Worm (Caenorhabditis elegans) whole organism, L3 larva: ENCODE measurements around the gene C16C10.9.

Source experiments
- R02D3.7 ChIP-seq: fragments of 150-350 bp; optimal IDR thresholded peaks from 2 replicates; lab custom pipeline; 2014; ENCODE audit warnings: missing biosample characterization, missing genetic modification characterization
- ZK546.5 ChIP-seq: sonication (generic microtip); optimal IDR thresholded peaks from 2 replicates; lab custom pipeline; 2017; ENCODE audit warnings: missing biosample characterization, missing genetic modification characterization
- aly-2 ChIP-seq: fragments of 150-350 bp; optimal IDR thresholded peaks from 2 replicates; lab custom pipeline; 2014; ENCODE audit warnings: missing biosample characterization, missing genetic modification characterization
- ama-1 ChIP-seq: fragments of 150-350 bp; optimal IDR thresholded peaks from 2 replicates; lab custom pipeline; 2018
- ceh-16 ChIP-seq: sonication (generic microtip); optimal IDR thresholded peaks from 2 replicates; lab custom pipeline; 2017; ENCODE audit warnings: missing biosample characterization, missing genetic modification characterization
- ceh-28 ChIP-seq: fragments of 150-350 bp; optimal IDR thresholded peaks from 2 replicates; lab custom pipeline; 2014; ENCODE audit warnings: missing biosample characterization, missing genetic modification reagents, missing genetic modification characterization
- ceh-82 ChIP-seq: fragments of 150-350 bp; optimal IDR thresholded peaks from 2 replicates; lab custom pipeline; 2014; ENCODE audit warnings: missing biosample characterization, missing genetic modification characterization
- ceh-9 ChIP-seq: sonication (generic microtip); optimal IDR thresholded peaks from 2 replicates; lab custom pipeline; 2018; ENCODE audit warnings: missing biosample characterization, missing genetic modification characterization
- daf-12 ChIP-seq: fragments of 150-350 bp; optimal IDR thresholded peaks from 2 replicates; lab custom pipeline; 2014; ENCODE audit warnings: missing biosample characterization, missing genetic modification reagents, missing genetic modification characterization
- egl-27 ChIP-seq: sonication (generic microtip); optimal IDR thresholded peaks from 4 replicates; lab custom pipeline; 2017; ENCODE audit warnings: missing biosample characterization, missing genetic modification reagents, missing genetic modification characterization
- egl-5 ChIP-seq: fragments of 150-350 bp; optimal IDR thresholded peaks from 2 replicates; lab custom pipeline; 2017; ENCODE audit warnings: missing biosample characterization, missing genetic modification reagents, missing genetic modification characterization, inconsistent platforms
- elt-1 ChIP-seq: fragments of 150-350 bp; optimal IDR thresholded peaks from 2 replicates; lab custom pipeline; 2014; ENCODE audit warnings: missing biosample characterization, missing genetic modification characterization
- elt-2 ChIP-seq: sonication (generic microtip); optimal IDR thresholded peaks from 2 replicates; lab custom pipeline; 2016; ENCODE audit warnings: missing genetic modification reagents, mild to moderate bottlenecking, missing genetic modification characterization, missing compliant biosample characterization
- elt-3 ChIP-seq, 3 experiments: fragments of 150-350 bp in 1 of 3; sonication (generic microtip) in 2 of 3; optimal IDR thresholded peaks; 2 replicates in 2 of 3; 4 replicates in 1 of 3; lab custom pipeline; 2014 to 2017; ENCODE audit warnings: missing biosample characterization in 3 of 3, missing genetic modification characterization in 3 of 3
- eor-1 ChIP-seq, 2 experiments: fragments of 150-350 bp; optimal IDR thresholded peaks; 2 replicates each; lab custom pipeline; 2014 to 2018; ENCODE audit warnings: missing biosample characterization in 2 of 2, missing genetic modification characterization in 2 of 2
- fkh-10 ChIP-seq: sonication (generic microtip); optimal IDR thresholded peaks from 2 replicates; lab custom pipeline; 2017; ENCODE audit warnings: missing biosample characterization, missing genetic modification reagents, missing genetic modification characterization
- fkh-2 ChIP-seq: fragments of 150-350 bp; optimal IDR thresholded peaks from 2 replicates; lab custom pipeline; 2014; ENCODE audit warnings: missing biosample characterization, missing genetic modification reagents, missing genetic modification characterization
- fos-1 ChIP-seq: fragments of 150-350 bp; optimal IDR thresholded peaks from 2 replicates; lab custom pipeline; 2014; ENCODE audit warnings: missing biosample characterization, missing genetic modification characterization
- hmg-11 ChIP-seq: sonication (generic microtip); optimal IDR thresholded peaks from 2 replicates; lab custom pipeline; 2016; ENCODE audit warnings: missing genetic modification characterization, missing compliant biosample characterization
- jun-1 ChIP-seq: fragments of 150-350 bp; optimal IDR thresholded peaks from 2 replicates; lab custom pipeline; 2014; ENCODE audit warnings: missing biosample characterization, missing genetic modification reagents, missing genetic modification characterization
- lin-15B ChIP-seq: fragments of 150-350 bp; optimal IDR thresholded peaks from 2 replicates; lab custom pipeline; 2014; ENCODE audit warnings: missing biosample characterization, missing genetic modification characterization
- lin-39 ChIP-seq: fragments of 150-350 bp; optimal IDR thresholded peaks from 2 replicates; lab custom pipeline; 2018; ENCODE audit warnings: missing biosample characterization, missing genetic modification reagents, missing genetic modification characterization
- lsy-12 ChIP-seq: sonication (generic microtip); optimal IDR thresholded peaks from 2 replicates; lab custom pipeline; 2016; ENCODE audit warnings: mild to moderate bottlenecking, missing genetic modification characterization, missing compliant biosample characterization
- mdl-1 ChIP-seq: fragments of 150-350 bp; optimal IDR thresholded peaks from 2 replicates; lab custom pipeline; 2014; ENCODE audit warnings: missing biosample characterization, missing genetic modification characterization
- mml-1 ChIP-seq: fragments of 150-350 bp; sonication (generic microtip); optimal IDR thresholded peaks from 3 replicates; lab custom pipeline; 2014; ENCODE audit warnings: missing biosample characterization, missing genetic modification characterization
- nfya-1 ChIP-seq: sonication (generic microtip); optimal IDR thresholded peaks from 2 replicates; lab custom pipeline; 2017; ENCODE audit warnings: missing genetic modification characterization, mild to moderate bottlenecking, missing compliant biosample characterization, antibody characterized with exemption, moderate library complexity; ENCODE audit not compliant: insufficient read depth
- nhr-11 ChIP-seq: fragments of 150-350 bp; optimal IDR thresholded peaks from 2 replicates; lab custom pipeline; 2014; ENCODE audit warnings: missing biosample characterization, missing genetic modification characterization
- nhr-12 ChIP-seq: fragments of 150-350 bp; optimal IDR thresholded peaks from 2 replicates; lab custom pipeline; 2014; ENCODE audit warnings: missing biosample characterization, missing genetic modification characterization
- nhr-23 ChIP-seq: fragments of 150-350 bp; optimal IDR thresholded peaks from 2 replicates; lab custom pipeline; 2014; ENCODE audit warnings: missing biosample characterization, missing genetic modification reagents, missing genetic modification characterization
- nhr-237 ChIP-seq: fragments of 150-350 bp; optimal IDR thresholded peaks from 2 replicates; lab custom pipeline; 2014; ENCODE audit warnings: missing biosample characterization, missing genetic modification characterization
- nhr-25 ChIP-seq: sonication (generic microtip); optimal IDR thresholded peaks from 2 replicates; lab custom pipeline; 2017; ENCODE audit warnings: missing biosample characterization, missing genetic modification characterization
- nhr-28 ChIP-seq: fragments of 150-350 bp; optimal IDR thresholded peaks from 2 replicates; lab custom pipeline; 2014; ENCODE audit warnings: missing biosample characterization, missing genetic modification characterization
- nhr-43 ChIP-seq: sonication (generic microtip); optimal IDR thresholded peaks from 2 replicates; lab custom pipeline; 2016; ENCODE audit warnings: mild to moderate bottlenecking, missing genetic modification characterization, missing compliant biosample characterization; ENCODE audit not compliant: poor library complexity, severe bottlenecking
- nhr-67 ChIP-seq: fragments of 150-350 bp; optimal IDR thresholded peaks from 2 replicates; lab custom pipeline; 2014; ENCODE audit warnings: missing biosample characterization, missing genetic modification characterization
- nhr-76 ChIP-seq: fragments of 150-350 bp; sonication (generic microtip); optimal IDR thresholded peaks from 5 replicates; lab custom pipeline; 2014; ENCODE audit warnings: missing biosample characterization, missing genetic modification characterization
- nhr-77 ChIP-seq: fragments of 150-350 bp; optimal IDR thresholded peaks from 2 replicates; lab custom pipeline; 2014; ENCODE audit warnings: missing biosample characterization, missing genetic modification characterization
- pha-4 ChIP-seq: fragments of 150-350 bp; optimal IDR thresholded peaks from 2 replicates; lab custom pipeline; 2014; ENCODE audit warnings: missing biosample characterization, missing genetic modification reagents, missing genetic modification characterization
- pqm-1 ChIP-seq: fragments of 150-350 bp; optimal IDR thresholded peaks from 2 replicates; lab custom pipeline; 2017; ENCODE audit warnings: missing biosample characterization, missing genetic modification characterization, inconsistent platforms
- sea-2 ChIP-seq: fragments of 150-350 bp; sonication (generic microtip); optimal IDR thresholded peaks from 4 replicates; lab custom pipeline; 2014; ENCODE audit warnings: missing biosample characterization, missing genetic modification reagents, missing genetic modification characterization
- skn-1 ChIP-seq: fragments of 150-350 bp; optimal IDR thresholded peaks from 2 replicates; lab custom pipeline; 2014; ENCODE audit warnings: missing biosample characterization, missing genetic modification characterization
- snpc-4 ChIP-seq: fragments of 150-350 bp; optimal IDR thresholded peaks from 2 replicates; lab custom pipeline; 2014; ENCODE audit warnings: missing biosample characterization, missing genetic modification characterization
- tbx-2 ChIP-seq: sonication (generic microtip); optimal IDR thresholded peaks from 2 replicates; lab custom pipeline; 2016; ENCODE audit warnings: mild to moderate bottlenecking, missing genetic modification characterization, missing compliant biosample characterization
- unc-39 ChIP-seq: sonication (generic microtip); optimal IDR thresholded peaks from 4 replicates; lab custom pipeline; 2017; ENCODE audit warnings: missing biosample characterization, missing genetic modification characterization
- unc-62 ChIP-seq: fragments of 150-350 bp; sonication (generic microtip); optimal IDR thresholded peaks from 4 replicates; lab custom pipeline; 2014; ENCODE audit warnings: missing biosample characterization, missing genetic modification reagents, missing genetic modification characterization
- zag-1 ChIP-seq: fragments of 150-350 bp; optimal IDR thresholded peaks from 2 replicates; lab custom pipeline; 2014; ENCODE audit warnings: missing biosample characterization, missing genetic modification characterization
- ztf-11 ChIP-seq: fragments of 150-350 bp; optimal IDR thresholded peaks from 2 replicates; lab custom pipeline; 2014; ENCODE audit warnings: missing biosample characterization, missing genetic modification characterization
- ztf-4 ChIP-seq: fragments of 150-350 bp; optimal IDR thresholded peaks from 2 replicates; lab custom pipeline; 2014; ENCODE audit warnings: missing biosample characterization, missing genetic modification characterization

The C16C10.9 gene

ce11 chrIII:4196301-4196987, 39.2 kb upstream of the C16C10.9 start:
- TF ChIP-seq lsy-12 (no peak), ztf-11 (tag; lab: Kevin White, UChicago) (no peak), snpc-4 (tag; lab: Kevin White, UChicago) (peak; percentile 46), pqm-1 (no peak), nhr-76 (tag; lab: Kevin White, UChicago) (no peak), nhr-77 (no peak), fkh-10 (GFP tag; lab: Kevin White, UChicago) (peak; percentile 6), elt-2 (tag; lab: Kevin White, UChicago) (no peak), nhr-43 (no peak), nhr-67 (no peak), ama-1 (lab: Kevin White, UChicago) (no peak), fos-1 (no peak), ceh-16 (tag; lab: Kevin White, UChicago) (no peak), nhr-23 (tag; lab: Kevin White, UChicago) (no peak), lin-15B (tag; lab: Kevin White, UChicago) (peak; percentile 75), fkh-2 (tag; lab: Kevin White, UChicago) (no peak), mdl-1 (tag; lab: Kevin White, UChicago) (peak; percentile 85), egl-27 (tag; lab: Kevin White, UChicago) (no peak), ztf-4 (tag; lab: Kevin White, UChicago) (no peak), ceh-82 (tag; lab: Kevin White, UChicago) (no peak), nhr-12 (tag; lab: Kevin White, UChicago) (no peak), unc-39 (tag; lab: Kevin White, UChicago) (no peak), elt-1 (tag; lab: Kevin White, UChicago) (no peak), mml-1 (tag; lab: Kevin White, UChicago) (no peak), nhr-28 (no peak), sea-2 (no peak), jun-1 (no peak), tbx-2 (tag; lab: Kevin White, UChicago) (no peak), nfya-1 (tag; lab: Kevin White, UChicago) (peak; percentile 84), daf-12 (no peak), ceh-9 (tag; lab: Kevin White, UChicago) (no peak), ZK546.5 (tag; lab: Kevin White, UChicago) (no peak), eor-1 (tag; optimal IDR thresholded peaks at IDR 0.05; lab: Kevin White, UChicago) (no peak), ceh-28 (tag; lab: Kevin White, UChicago) (no peak), nhr-11 (tag; lab: Kevin White, UChicago) (no peak), zag-1 (no peak), egl-5 (tag; lab: Kevin White, UChicago) (peak; percentile 20), R02D3.7 (tag; lab: Kevin White, UChicago) (peak; percentile 22), pha-4 (peak; percentile 73), nhr-237 (tag; lab: Kevin White, UChicago) (no peak), aly-2 (tag; lab: Kevin White, UChicago) (no peak), skn-1 (tag; lab: Kevin White, UChicago) (peak; percentile 21), hmg-11 (tag; lab: Kevin White, UChicago) (no peak), lin-39 (tag; lab: Kevin White, UChicago) (peak; percentile 60), elt-3 (tag; optimal IDR thresholded peaks at IDR 0.05; lab: Kevin White, UChicago) (no peak), nhr-25 (tag; lab: Kevin White, UChicago) (peak; percentile 58), unc-62 (no peak)
